Fruit fly (Drosophila melanogaster) whole organism, embryonic: ENCODE data around the gene CG13601.

ENCODE experiments used
- B-H2 ChIP-seq: fragments of 200-800 bp; sonication (Bioruptor generic); optimal IDR thresholded peaks from 2 replicates; lab custom pipeline; 2018; ENCODE audit warnings: missing biosample characterization, mild to moderate bottlenecking, missing genetic modification characterization
- C15 ChIP-seq: fragments of 200-800 bp; sonication (Bioruptor generic); IDR thresholded peaks from 3 replicates; pipeline ENCODE4 v1.3.6; 2022; ENCODE audit warnings: missing biosample characterization, missing genetic modification characterization
- CG10366 ChIP-seq: fragments of 200-800 bp; sonication (Bioruptor generic); IDR thresholded peaks from 2 replicates; pipeline ENCODE4 v1.3.6; 2022; ENCODE audit warnings: missing biosample characterization, missing genetic modification characterization
- CG10462 ChIP-seq: fragments of 200-800 bp; sonication (Bioruptor generic); optimal IDR thresholded peaks from 2 replicates; lab custom pipeline; 2016; ENCODE audit warnings: missing biosample characterization, missing genetic modification characterization
- CG10654 ChIP-seq: fragments of 200-800 bp; sonication (Bioruptor generic); optimal IDR thresholded peaks from 2 replicates; lab custom pipeline; 2016; ENCODE audit warnings: missing biosample characterization, missing genetic modification characterization
- CG11085 ChIP-seq: fragments of 200-800 bp; sonication (Bioruptor generic); IDR thresholded peaks from 2 replicates; pipeline ENCODE4 v1.3.6; 2022; ENCODE audit warnings: missing biosample characterization, missing genetic modification characterization
- CG12104 ChIP-seq: fragments of 200-800 bp; sonication (Bioruptor generic); optimal IDR thresholded peaks from 3 replicates; lab custom pipeline; 2016; ENCODE audit warnings: missing biosample characterization, missing genetic modification characterization
- CG13296 ChIP-seq: fragments of 200-800 bp; sonication (Bioruptor generic); optimal IDR thresholded peaks from 3 replicates; lab custom pipeline; 2018; ENCODE audit warnings: missing biosample characterization, mild to moderate bottlenecking, missing genetic modification characterization
- CG13894 ChIP-seq: fragments of 200-800 bp; sonication (Bioruptor generic); optimal IDR thresholded peaks from 3 replicates; lab custom pipeline; 2018; ENCODE audit warnings: missing biosample characterization, mild to moderate bottlenecking, missing genetic modification characterization, moderate library complexity
- CG14050 ChIP-seq: fragments of 200-800 bp; sonication (Bioruptor generic); IDR thresholded peaks from 3 replicates; pipeline ENCODE4 v1.3.6; 2022; ENCODE audit warnings: missing biosample characterization, missing genetic modification characterization
- CG15514 ChIP-seq: fragments of 200-800 bp; sonication (Bioruptor generic); optimal IDR thresholded peaks from 3 replicates; lab custom pipeline; 2017; ENCODE audit warnings: missing biosample characterization, missing genetic modification characterization, mild to moderate bottlenecking, moderate library complexity, missing genetic modification reagents
- CG17359 ChIP-seq: fragments of 200-800 bp; sonication (Bioruptor generic); optimal IDR thresholded peaks from 3 replicates; lab custom pipeline; 2018; ENCODE audit warnings: missing biosample characterization, mild to moderate bottlenecking, missing genetic modification characterization, moderate library complexity
- CG17385 ChIP-seq: fragments of 200-800 bp; sonication (Bioruptor generic); optimal IDR thresholded peaks from 3 replicates; lab custom pipeline; 2018; ENCODE audit warnings: missing biosample characterization, mild to moderate bottlenecking, missing genetic modification characterization
- CG1832 ChIP-seq: fragments of 200-800 bp; sonication (Bioruptor generic); optimal IDR thresholded peaks from 2 replicates; lab custom pipeline; 2017; ENCODE audit warnings: missing biosample characterization, mild to moderate bottlenecking, missing genetic modification characterization, inconsistent platforms
- CG2120 ChIP-seq: fragments of 200-800 bp; sonication (Bioruptor generic); optimal IDR thresholded peaks from 3 replicates; lab custom pipeline; 2016; ENCODE audit warnings: missing biosample characterization, missing genetic modification characterization
- CG2129 ChIP-seq: fragments of 200-800 bp; sonication (Bioruptor generic); IDR thresholded peaks from 2 replicates; pipeline ENCODE4 v1.3.6; 2022; ENCODE audit warnings: missing biosample characterization, missing genetic modification characterization; ENCODE audit not compliant: partially characterized antibody
- CG3995 ChIP-seq: fragments of 200-800 bp; sonication (Bioruptor generic); optimal IDR thresholded peaks from 3 replicates; lab custom pipeline; 2016; ENCODE audit warnings: missing biosample characterization, missing genetic modification characterization
- CG42726 ChIP-seq: fragments of 200-800 bp; sonication (Bioruptor generic); IDR thresholded peaks from 2 replicates; pipeline ENCODE4 v1.3.6; 2022; ENCODE audit warnings: missing biosample characterization, missing genetic modification characterization; ENCODE audit not compliant: partially characterized antibody
- CG4854 ChIP-seq: fragments of 200-800 bp; sonication (Bioruptor generic); optimal IDR thresholded peaks from 2 replicates; lab custom pipeline; 2016; ENCODE audit warnings: missing biosample characterization, missing genetic modification characterization, inconsistent platforms
- CG8944 ChIP-seq: fragments of 200-800 bp; sonication (Bioruptor generic); optimal IDR thresholded peaks from 3 replicates; lab custom pipeline; 2016; ENCODE audit warnings: missing biosample characterization, missing genetic modification characterization
- CG9817 ChIP-seq: fragments of 200-800 bp; sonication (Bioruptor generic); optimal IDR thresholded peaks from 2 replicates; lab custom pipeline; 2018; ENCODE audit warnings: missing biosample characterization, mild to moderate bottlenecking, missing genetic modification characterization, moderate library complexity
- Doc2 ChIP-seq: fragments of 200-800 bp; sonication (Bioruptor generic); IDR thresholded peaks from 2 replicates; pipeline ENCODE4 v1.3.6; 2022; ENCODE audit warnings: missing biosample characterization, missing genetic modification characterization
- E2f1 ChIP-seq: fragments of 200-800 bp; sonication (Bioruptor generic); IDR thresholded peaks from 2 replicates; pipeline ENCODE4 v1.3.6; 2022; ENCODE audit warnings: missing biosample characterization, missing genetic modification characterization
- E2f2 ChIP-seq: fragments of 200-800 bp; sonication (Bioruptor generic); IDR thresholded peaks from 2 replicates; pipeline ENCODE4 v1.3.6; 2022; ENCODE audit warnings: missing biosample characterization, missing genetic modification characterization
- GATAe ChIP-seq: fragments of 200-800 bp; sonication (Bioruptor generic); conservative IDR thresholded peaks from 2 replicates; pipeline ENCODE4 v1.3.6; 2022; ENCODE audit warnings: missing biosample characterization, missing genetic modification characterization
- HLH4C ChIP-seq: fragments of 200-800 bp; sonication (Bioruptor generic); IDR thresholded peaks from 3 replicates; pipeline ENCODE4 v1.3.6; 2022; ENCODE audit warnings: missing biosample characterization, missing genetic modification characterization; ENCODE audit not compliant: partially characterized antibody
- HLH54F ChIP-seq: fragments of 200-800 bp; sonication (Bioruptor generic); optimal IDR thresholded peaks from 3 replicates; lab custom pipeline; 2016; ENCODE audit warnings: missing biosample characterization, missing genetic modification characterization
- Hr3 ChIP-seq: fragments of 200-800 bp; sonication (Bioruptor generic); optimal IDR thresholded peaks from 3 replicates; lab custom pipeline; 2016; ENCODE audit warnings: missing biosample characterization, missing genetic modification characterization
- Lhr ChIP-seq: fragments of 200-800 bp; sonication (Bioruptor generic); optimal IDR thresholded peaks from 3 replicates; lab custom pipeline; 2017; ENCODE audit warnings: mild to moderate bottlenecking, missing biosample characterization, missing genetic modification reagents, missing genetic modification characterization
- NC2β ChIP-seq: fragments of 200-800 bp; sonication (Bioruptor generic); optimal IDR thresholded peaks from 2 replicates; lab custom pipeline; 2016; ENCODE audit warnings: missing biosample characterization, missing genetic modification characterization
- Opbp ChIP-seq: fragments of 200-800 bp; sonication (Bioruptor generic); IDR thresholded peaks from 3 replicates; pipeline ENCODE4 v1.3.6; 2022; ENCODE audit warnings: missing biosample characterization, missing genetic modification characterization; ENCODE audit not compliant: partially characterized antibody
- Poxn ChIP-seq: fragments of 200-800 bp; sonication (Bioruptor generic); IDR thresholded peaks from 2 replicates; pipeline ENCODE4 v1.3.6; 2022; ENCODE audit warnings: missing biosample characterization, missing genetic modification characterization
- Ravus ChIP-seq: fragments of 200-800 bp; sonication (Bioruptor generic); IDR thresholded peaks from 2 replicates; pipeline ENCODE4 v1.3.6; 2022; ENCODE audit warnings: missing biosample characterization, missing genetic modification characterization
- Trl ChIP-seq, 3 experiments: fragments of >200 bp in 2 of 3; fragments of 200-800 bp in 1 of 3; sonication (Bioruptor generic) in 1 of 3; optimal IDR thresholded peaks; 2 replicates in 1 of 3; 3 replicates in 2 of 3; lab custom pipeline; 2016 to 2017; ENCODE audit warnings: missing biosample characterization in 1 of 3, missing genetic modification characterization in 1 of 3
- aop ChIP-seq: fragments of 200-800 bp; sonication (Bioruptor generic); IDR thresholded peaks from 2 replicates; pipeline ENCODE4 v1.3.6; 2022; ENCODE audit warnings: missing biosample characterization, missing genetic modification characterization
- cas ChIP-seq: fragments of 200-800 bp; sonication (Bioruptor generic); IDR thresholded peaks from 2 replicates; pipeline ENCODE4 v1.3.6; 2022; ENCODE audit warnings: missing biosample characterization, missing genetic modification characterization
- da ChIP-seq: fragments of 200-800 bp; sonication (Bioruptor generic); optimal IDR thresholded peaks from 2 replicates; lab custom pipeline; 2016; ENCODE audit warnings: missing biosample characterization, missing genetic modification characterization
- dimm ChIP-seq: fragments of 200-800 bp; sonication (Bioruptor generic); IDR thresholded peaks from 2 replicates; pipeline ENCODE4 v1.3.6; 2022; ENCODE audit warnings: missing biosample characterization, missing genetic modification characterization
- dmrt11E ChIP-seq: fragments of 200-800 bp; sonication (Bioruptor generic); optimal IDR thresholded peaks from 3 replicates; lab custom pipeline; 2018; ENCODE audit warnings: missing biosample characterization, mild to moderate bottlenecking, missing genetic modification characterization, moderate library complexity
- fd102C ChIP-seq: fragments of 200-800 bp; sonication (Bioruptor generic); optimal IDR thresholded peaks from 2 replicates; lab custom pipeline; 2018; ENCODE audit warnings: missing biosample characterization, mild to moderate bottlenecking, missing genetic modification characterization, moderate library complexity
- fru ChIP-seq: fragments of >200 bp; optimal IDR thresholded peaks from 2 replicates; lab custom pipeline; 2017
- grau ChIP-seq: fragments of 200-800 bp; optimal IDR thresholded peaks from 3 replicates; lab custom pipeline; 2019; ENCODE audit warnings: missing biosample characterization, mild to moderate bottlenecking, missing genetic modification characterization, moderate library complexity
- grn ChIP-seq: fragments of 200-800 bp; sonication (Bioruptor generic); optimal IDR thresholded peaks from 3 replicates; lab custom pipeline; 2017; ENCODE audit warnings: missing biosample characterization, missing genetic modification characterization
- knrl ChIP-seq: fragments of 200-800 bp; sonication (Bioruptor generic); IDR thresholded peaks from 3 replicates; pipeline ENCODE4 v1.3.6; 2022; ENCODE audit warnings: missing biosample characterization, missing genetic modification characterization; ENCODE audit not compliant: partially characterized antibody
- rib ChIP-seq: fragments of 200-800 bp; sonication (Bioruptor generic); IDR thresholded peaks from 2 replicates; pipeline ENCODE4 v1.3.6; 2022; ENCODE audit warnings: missing biosample characterization, missing genetic modification characterization
- sens ChIP-seq: fragments of 200-800 bp; sonication (Bioruptor generic); peaks from one replicate; lab custom pipeline; 2016; ENCODE audit warnings: missing biosample characterization, missing genetic modification characterization
- tll ChIP-seq, 2 experiments: fragments of 200-800 bp in 1 of 2; fragments of >200 bp in 1 of 2; sonication (Bioruptor generic) in 1 of 2; optimal IDR thresholded peaks; 2 replicates each; lab custom pipeline; 2017 to 2019; ENCODE audit warnings: missing biosample characterization in 2 of 2, missing genetic modification characterization in 2 of 2, mild to moderate bottlenecking in 1 of 2, moderate library complexity in 1 of 2
- ttk ChIP-seq: fragments of 200-800 bp; sonication (Bioruptor generic); IDR thresholded peaks from 2 replicates; pipeline ENCODE4 v2.1.2; 2022; ENCODE audit warnings: missing biosample characterization, missing genetic modification characterization
- vfl ChIP-seq: fragments of 200-800 bp; sonication (Bioruptor generic); optimal IDR thresholded peaks from 2 replicates; lab custom pipeline; 2016; ENCODE audit warnings: missing biosample characterization, missing genetic modification characterization
- z ChIP-seq: fragments of 200-800 bp; sonication (Bioruptor generic); IDR thresholded peaks from 3 replicates; pipeline ENCODE4 v1.3.6; 2022; ENCODE audit warnings: missing biosample characterization, missing genetic modification characterization
- zen ChIP-seq: fragments of 200-800 bp; sonication (Bioruptor generic); optimal IDR thresholded peaks from 3 replicates; lab custom pipeline; 2018; ENCODE audit warnings: missing biosample characterization, mild to moderate bottlenecking, missing genetic modification characterization, moderate library complexity

CG13601 gene

dm6 chr3R:23887096-23887421, 40.4 kb downstream of the CG13601 start (continued):
- TF ChIP-seq CG3995 (GFP tag; lab: Kevin White, UChicago) (no peak), z (peak; percentile 70), CG10462 (GFP tag; lab: Kevin White, UChicago) (peak; percentile 85), Ravus (GFP tag; lab: Robert Waterston, UW) (peak; percentile 56), NC2β (GFP tag; lab: Kevin White, UChicago) (peak; percentile 51), C15 (GFP tag; lab: Robert Waterston, UW) (peak; percentile 75; the same call in 1 of the 3 replicates), GATAe (GFP tag; lab: Robert Waterston, UW) (peak; percentile 32; the same call in 1 of the 2 replicates), CG2120 (peak; percentile 25), fd102C (GFP tag; lab: Kevin White, UChicago) (peak; percentile 76), CG11085 (peak; percentile 45; the same call in 1 of the 2 replicates), vfl (no peak), CG12104 (peak; percentile 88), CG17385 (GFP tag; lab: Kevin White, UChicago) (peak; percentile 88), CG2129 (GFP tag; lab: Robert Waterston, UW) (no peak), aop (no peak), fru (lab: Kevin White, UChicago) (no peak), CG13296 (GFP tag; lab: Kevin White, UChicago) (peak; percentile 67), CG15514 (peak; percentile 58), E2f2 (GFP tag; lab: Robert Waterston, UW) (peak; percentile 74), dimm (peak; percentile 87), cas (peak; percentile 23; the same call in 1 of the 2 replicates), CG17359 (tag; lab: Kevin White, UChicago) (peak; percentile 95), CG42726 (no peak), sens (GFP tag; lab: Kevin White, UChicago) (peak; percentile 96), CG8944 (GFP tag; lab: Kevin White, UChicago) (peak; percentile 4), ttk (GFP tag; lab: Robert Waterston, UW) (peak; percentile 94), HLH4C (no peak), grn (GFP tag; lab: Kevin White, UChicago) (no peak), grau (tag; lab: Kevin White, UChicago) (peak; percentile 91), B-H2 (no peak), tll (GFP tag; optimal IDR thresholded peaks at IDR 0.05; lab: Kevin White, UChicago) (peak in 1 of 2 experiments; percentile 58), Trl (optimal IDR thresholded peaks at IDR 0.05; lab: Kevin White, UChicago) (no peak), Trl (GFP tag; optimal IDR thresholded peaks at IDR 0.05; lab: Kevin White, UChicago) (peak; percentile 33), da (GFP tag; lab: Kevin White, UChicago) (no peak), dmrt11E (tag; lab: Kevin White, UChicago) (peak; percentile 99), knrl (GFP tag; lab: Robert Waterston, UW) (no peak), Hr3 (GFP tag; lab: Kevin White, UChicago) (peak; percentile 94), E2f1 (peak; percentile 94), CG4854 (GFP tag; lab: Kevin White, UChicago) (peak; percentile 61), CG10654 (GFP tag; lab: Kevin White, UChicago) (peak; percentile 91), CG9817 (tag; lab: Kevin White, UChicago) (peak; percentile 85), Poxn (GFP tag; lab: Robert Waterston, UW) (no peak), CG13894 (peak; percentile 38), CG14050 (GFP tag; lab: Robert Waterston, UW) (peak; percentile 85), Lhr (GFP tag; lab: Kevin White, UChicago) (peak; percentile 86), HLH54F (peak; percentile 11), Opbp (GFP tag; lab: Robert Waterston, UW) (no peak), CG10366 (GFP tag; lab: Robert Waterston, UW) (peak; percentile 93), Doc2 (GFP tag; lab: Robert Waterston, UW) (no peak), rib (peak; percentile 51; the same call in 1 of the 2 replicates), CG1832 (GFP tag; lab: Kevin White, UChicago) (no peak), zen (tag; lab: Kevin White, UChicago) (peak; percentile 94)
